Worm (Caenorhabditis elegans) whole organism, L3 larva: ENCODE measurements around the gene rnh-2.

Source experiments
- R02D3.7 ChIP-seq: fragments of 150-350 bp; optimal IDR thresholded peaks from 2 replicates; lab custom pipeline; 2014; ENCODE audit warnings: missing biosample characterization, missing genetic modification characterization
- ama-1 ChIP-seq: fragments of 150-350 bp; optimal IDR thresholded peaks from 2 replicates; lab custom pipeline; 2018
- ceh-16 ChIP-seq: sonication (generic microtip); optimal IDR thresholded peaks from 2 replicates; lab custom pipeline; 2017; ENCODE audit warnings: missing biosample characterization, missing genetic modification characterization
- ceh-28 ChIP-seq: fragments of 150-350 bp; optimal IDR thresholded peaks from 2 replicates; lab custom pipeline; 2014; ENCODE audit warnings: missing biosample characterization, missing genetic modification reagents, missing genetic modification characterization
- egl-27 ChIP-seq: sonication (generic microtip); optimal IDR thresholded peaks from 4 replicates; lab custom pipeline; 2017; ENCODE audit warnings: missing biosample characterization, missing genetic modification reagents, missing genetic modification characterization
- egl-5 ChIP-seq: fragments of 150-350 bp; optimal IDR thresholded peaks from 2 replicates; lab custom pipeline; 2017; ENCODE audit warnings: missing biosample characterization, missing genetic modification reagents, missing genetic modification characterization, inconsistent platforms
- elt-1 ChIP-seq: fragments of 150-350 bp; optimal IDR thresholded peaks from 2 replicates; lab custom pipeline; 2014; ENCODE audit warnings: missing biosample characterization, missing genetic modification characterization
- elt-2 ChIP-seq: sonication (generic microtip); optimal IDR thresholded peaks from 2 replicates; lab custom pipeline; 2016; ENCODE audit warnings: missing genetic modification reagents, mild to moderate bottlenecking, missing genetic modification characterization, missing compliant biosample characterization
- elt-3 ChIP-seq, 3 experiments: fragments of 150-350 bp in 1 of 3; sonication (generic microtip) in 2 of 3; optimal IDR thresholded peaks; 2 replicates in 2 of 3; 4 replicates in 1 of 3; lab custom pipeline; 2014 to 2017; ENCODE audit warnings: missing biosample characterization in 3 of 3, missing genetic modification characterization in 3 of 3
- fkh-10 ChIP-seq: sonication (generic microtip); optimal IDR thresholded peaks from 2 replicates; lab custom pipeline; 2017; ENCODE audit warnings: missing biosample characterization, missing genetic modification reagents, missing genetic modification characterization
- fkh-2 ChIP-seq: fragments of 150-350 bp; optimal IDR thresholded peaks from 2 replicates; lab custom pipeline; 2014; ENCODE audit warnings: missing biosample characterization, missing genetic modification reagents, missing genetic modification characterization
- jun-1 ChIP-seq: fragments of 150-350 bp; optimal IDR thresholded peaks from 2 replicates; lab custom pipeline; 2014; ENCODE audit warnings: missing biosample characterization, missing genetic modification reagents, missing genetic modification characterization
- lin-15B ChIP-seq: fragments of 150-350 bp; optimal IDR thresholded peaks from 2 replicates; lab custom pipeline; 2014; ENCODE audit warnings: missing biosample characterization, missing genetic modification characterization
- lin-39 ChIP-seq: fragments of 150-350 bp; optimal IDR thresholded peaks from 2 replicates; lab custom pipeline; 2018; ENCODE audit warnings: missing biosample characterization, missing genetic modification reagents, missing genetic modification characterization
- lsy-12 ChIP-seq: sonication (generic microtip); optimal IDR thresholded peaks from 2 replicates; lab custom pipeline; 2016; ENCODE audit warnings: mild to moderate bottlenecking, missing genetic modification characterization, missing compliant biosample characterization
- mml-1 ChIP-seq: fragments of 150-350 bp; sonication (generic microtip); optimal IDR thresholded peaks from 3 replicates; lab custom pipeline; 2014; ENCODE audit warnings: missing biosample characterization, missing genetic modification characterization
- nfya-1 ChIP-seq: sonication (generic microtip); optimal IDR thresholded peaks from 2 replicates; lab custom pipeline; 2017; ENCODE audit warnings: missing genetic modification characterization, mild to moderate bottlenecking, missing compliant biosample characterization, antibody characterized with exemption, moderate library complexity; ENCODE audit not compliant: insufficient read depth
- nhr-11 ChIP-seq: fragments of 150-350 bp; optimal IDR thresholded peaks from 2 replicates; lab custom pipeline; 2014; ENCODE audit warnings: missing biosample characterization, missing genetic modification characterization
- nhr-12 ChIP-seq: fragments of 150-350 bp; optimal IDR thresholded peaks from 2 replicates; lab custom pipeline; 2014; ENCODE audit warnings: missing biosample characterization, missing genetic modification characterization
- nhr-237 ChIP-seq: fragments of 150-350 bp; optimal IDR thresholded peaks from 2 replicates; lab custom pipeline; 2014; ENCODE audit warnings: missing biosample characterization, missing genetic modification characterization
- nhr-25 ChIP-seq: sonication (generic microtip); optimal IDR thresholded peaks from 2 replicates; lab custom pipeline; 2017; ENCODE audit warnings: missing biosample characterization, missing genetic modification characterization
- nhr-43 ChIP-seq: sonication (generic microtip); optimal IDR thresholded peaks from 2 replicates; lab custom pipeline; 2016; ENCODE audit warnings: mild to moderate bottlenecking, missing genetic modification characterization, missing compliant biosample characterization; ENCODE audit not compliant: poor library complexity, severe bottlenecking
- nhr-67 ChIP-seq: fragments of 150-350 bp; optimal IDR thresholded peaks from 2 replicates; lab custom pipeline; 2014; ENCODE audit warnings: missing biosample characterization, missing genetic modification characterization
- nhr-77 ChIP-seq: fragments of 150-350 bp; optimal IDR thresholded peaks from 2 replicates; lab custom pipeline; 2014; ENCODE audit warnings: missing biosample characterization, missing genetic modification characterization
- pha-4 ChIP-seq: fragments of 150-350 bp; optimal IDR thresholded peaks from 2 replicates; lab custom pipeline; 2014; ENCODE audit warnings: missing biosample characterization, missing genetic modification reagents, missing genetic modification characterization
- pqm-1 ChIP-seq: fragments of 150-350 bp; optimal IDR thresholded peaks from 2 replicates; lab custom pipeline; 2017; ENCODE audit warnings: missing biosample characterization, missing genetic modification characterization, inconsistent platforms
- sea-2 ChIP-seq: fragments of 150-350 bp; sonication (generic microtip); optimal IDR thresholded peaks from 4 replicates; lab custom pipeline; 2014; ENCODE audit warnings: missing biosample characterization, missing genetic modification reagents, missing genetic modification characterization
- snpc-4 ChIP-seq: fragments of 150-350 bp; optimal IDR thresholded peaks from 2 replicates; lab custom pipeline; 2014; ENCODE audit warnings: missing biosample characterization, missing genetic modification characterization
- unc-39 ChIP-seq: sonication (generic microtip); optimal IDR thresholded peaks from 4 replicates; lab custom pipeline; 2017; ENCODE audit warnings: missing biosample characterization, missing genetic modification characterization
- unc-62 ChIP-seq: fragments of 150-350 bp; sonication (generic microtip); optimal IDR thresholded peaks from 4 replicates; lab custom pipeline; 2014; ENCODE audit warnings: missing biosample characterization, missing genetic modification reagents, missing genetic modification characterization
- zag-1 ChIP-seq: fragments of 150-350 bp; optimal IDR thresholded peaks from 2 replicates; lab custom pipeline; 2014; ENCODE audit warnings: missing biosample characterization, missing genetic modification characterization
- ztf-11 ChIP-seq: fragments of 150-350 bp; optimal IDR thresholded peaks from 2 replicates; lab custom pipeline; 2014; ENCODE audit warnings: missing biosample characterization, missing genetic modification characterization

Gene rnh-2

ce11 chrII:8561227-8561626, 44.3 kb downstream of the rnh-2 start, which contains the start of gene iff-2 (continued):
- TF ChIP-seq lin-39 (tag; lab: Kevin White, UChicago) (peak; percentile 100), nhr-12 (tag; lab: Kevin White, UChicago) (no peak), nhr-77 (tag; lab: Kevin White, UChicago) (peak; percentile 94), lsy-12 (tag; lab: Kevin White, UChicago) (peak; percentile 99), unc-62 (GFP tag; lab: Kevin White, UChicago) (peak; percentile 96), fkh-2 (tag; lab: Kevin White, UChicago) (peak; percentile 67), fkh-10 (GFP tag; lab: Kevin White, UChicago) (peak; percentile 99), egl-27 (tag; lab: Kevin White, UChicago) (peak; percentile 97), ceh-28 (tag; lab: Kevin White, UChicago) (peak; percentile 94), nhr-67 (tag; lab: Kevin White, UChicago) (peak; percentile 29)

DNA sequence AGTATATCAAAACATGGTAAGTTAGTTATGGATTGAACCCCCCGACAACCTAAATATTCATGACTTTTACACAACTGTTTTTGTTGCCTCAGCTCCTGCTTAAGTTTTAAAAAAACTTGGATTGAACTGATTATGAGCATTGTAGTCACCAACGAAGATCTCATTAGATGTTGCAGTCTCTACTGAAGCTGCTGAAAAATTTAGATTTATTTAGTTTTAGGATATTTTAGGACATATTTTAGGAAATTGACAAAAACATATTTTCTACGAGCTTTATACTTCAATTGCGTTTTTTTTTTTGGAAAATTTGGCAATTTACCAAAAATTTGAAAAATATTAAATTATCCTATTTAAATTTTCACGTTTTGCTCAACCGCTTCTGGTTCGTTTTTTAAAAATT, 45.1 kb downstream of the rnh-2 start, which contains the start of gene F54C9.14:
Gene F54C9.14 (plus strand): TSS at position 301 of the 400 bp plus-strand sequence.
- TF ChIP-seq jun-1 (tag; lab: Kevin White, UChicago) = no peak
- TF ChIP-seq lsy-12 (tag; lab: Kevin White, UChicago) = no peak
- no peak for TF ChIP-seq ztf-11 (tag; lab: Kevin White, UChicago)
- TF ChIP-seq sea-2 (GFP tag; lab: Kevin White, UChicago) = no peak
- TF ChIP-seq nhr-43 (tag; lab: Kevin White, UChicago) = no peak
- TF ChIP-seq pha-4 = no peak
- no peak for TF ChIP-seq egl-27 (tag; lab: Kevin White, UChicago)
- no peak for TF ChIP-seq egl-5 (tag; lab: Kevin White, UChicago)
- no peak for TF ChIP-seq ama-1 (lab: Kevin White, UChicago)
- TF ChIP-seq nhr-11 (tag; lab: Kevin White, UChicago) = no peak
- TF ChIP-seq nhr-77 (tag; lab: Kevin White, UChicago) = no peak
- TF ChIP-seq nhr-12 (tag; lab: Kevin White, UChicago) = no peak
- no peak for TF ChIP-seq unc-39 (tag; lab: Kevin White, UChicago)
- TF ChIP-seq lin-39 (tag; lab: Kevin White, UChicago) = no peak
- no peak for TF ChIP-seq fkh-10 (GFP tag; lab: Kevin White, UChicago)
- TF ChIP-seq zag-1 = no peak
- no peak for TF ChIP-seq snpc-4 (tag; lab: Kevin White, UChicago)
- no peak for TF ChIP-seq ceh-16 (tag; lab: Kevin White, UChicago)
- no peak for TF ChIP-seq elt-3 (tag; optimal IDR thresholded peaks at IDR 0.05; lab: Kevin White, UChicago)

DNA sequence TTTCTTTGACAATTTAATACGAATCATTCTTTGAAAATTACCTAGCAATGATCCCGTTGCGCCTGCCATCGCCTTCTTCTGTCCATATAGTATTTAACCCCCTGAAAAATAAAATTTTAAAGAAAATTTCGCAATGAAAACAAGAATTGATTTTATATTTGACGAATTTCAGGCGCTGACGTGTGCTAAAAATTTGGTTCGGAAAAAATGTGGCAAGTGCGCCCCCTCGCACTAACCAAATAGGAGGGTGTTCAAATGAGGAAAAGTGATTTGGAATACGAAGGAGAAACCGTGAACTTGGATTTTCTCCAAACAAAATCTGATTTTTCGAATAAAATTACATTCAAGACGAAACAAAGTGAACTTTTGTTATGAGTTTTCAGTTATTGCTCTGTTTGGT, 49.1 kb downstream of the rnh-2 start, which contains the start of gene stc-1:
Gene stc-1 (minus strand): TSS at position 101 of the 400 bp plus-strand sequence.
- TF ChIP-seq elt-1 (tag; lab: Kevin White, UChicago) (no peak), nhr-237 (tag; lab: Kevin White, UChicago) (no peak), pqm-1 (tag; lab: Kevin White, UChicago) (peak; percentile 45), ceh-28 (tag; lab: Kevin White, UChicago) (peak; percentile 1), lin-15B (tag; lab: Kevin White, UChicago) (peak; percentile 51), R02D3.7 (tag; lab: Kevin White, UChicago) (no peak), elt-2 (peak; percentile 25), unc-62 (GFP tag; lab: Kevin White, UChicago) (no peak), nfya-1 (tag; lab: Kevin White, UChicago) (peak; percentile 55), nhr-25 (tag; lab: Kevin White, UChicago) (no peak), mml-1 (tag; lab: Kevin White, UChicago) (no peak), ztf-11 (tag; lab: Kevin White, UChicago) (no peak), egl-5 (tag; lab: Kevin White, UChicago) (no peak), pha-4 (peak; percentile 52)

- peak; percentile 98 for TF ChIP-seq pqm-1 (tag; lab: Kevin White, UChicago)
- TF ChIP-seq elt-2 = peak; percentile 95
- no peak for TF ChIP-seq elt-1 (tag; lab: Kevin White, UChicago)
- peak; percentile 80 for TF ChIP-seq pha-4
- no peak for TF ChIP-seq ztf-11 (tag; lab: Kevin White, UChicago)
- TF ChIP-seq jun-1 (tag; lab: Kevin White, UChicago) = peak; percentile 55
Observed at ce11 chrII:8566806-8567266, 49.9 kb downstream of the rnh-2 start, which contains the start of gene F54C9.3. Gene F54C9.3 (minus strand): TSS chrII:8566856.
